Worm (Caenorhabditis elegans) whole organism, midembryonic: ENCODE results near the gene bath-27.

ENCODE experiments used
- T22C8.4 ChIP-seq: fragments of 200-800 bp; sonication (Bioruptor generic); IDR thresholded peaks from 2 replicates; pipeline ENCODE4 v1.3.6; 2022; ENCODE audit warnings: missing genetic modification characterization, missing compliant biosample characterization
- cog-1 ChIP-seq: sonication (generic microtip); optimal IDR thresholded peaks from 2 replicates; lab custom pipeline; 2016; ENCODE audit warnings: missing genetic modification characterization, missing compliant biosample characterization
- flt-1 ChIP-seq: fragments of 200-800 bp; sonication (Bioruptor generic); IDR thresholded peaks from 2 replicates; pipeline ENCODE4 v1.3.6; 2022; ENCODE audit warnings: missing genetic modification characterization, missing compliant biosample characterization
- klf-2 ChIP-seq: fragments of 200-800 bp; sonication (Bioruptor generic); conservative IDR thresholded peaks from 2 replicates; pipeline ENCODE4 v1.3.6; 2022; ENCODE audit warnings: missing genetic modification reagents, missing genetic modification characterization, missing compliant biosample characterization
- med-1 ChIP-seq: sonication (generic microtip); optimal IDR thresholded peaks from 2 replicates; lab custom pipeline; 2017; ENCODE audit warnings: missing genetic modification characterization, mild to moderate bottlenecking, missing compliant biosample characterization, antibody characterized with exemption, missing genetic modification reagents; ENCODE audit not compliant: insufficient read depth
- ref-1 ChIP-seq: fragments of 200-800 bp; sonication (Bioruptor generic); conservative IDR thresholded peaks from 2 replicates; pipeline ENCODE4 v1.3.6; 2022; ENCODE audit warnings: missing genetic modification reagents, missing genetic modification characterization, missing compliant biosample characterization
- tab-1 ChIP-seq: fragments of 200-800 bp; sonication (Bioruptor generic); IDR thresholded peaks from 2 replicates; pipeline ENCODE4 v1.3.6; 2022; ENCODE audit warnings: missing genetic modification characterization, missing compliant biosample characterization
- ztf-23 ChIP-seq: fragments of 200-800 bp; sonication (Bioruptor generic); IDR thresholded peaks from 2 replicates; pipeline ENCODE4 v1.3.6; 2022; ENCODE audit warnings: missing genetic modification reagents, missing genetic modification characterization, missing compliant biosample characterization
- ztf-29 ChIP-seq: fragments of 200-800 bp; sonication (Bioruptor generic); IDR thresholded peaks from 2 replicates; pipeline ENCODE4 v1.3.6; 2022; ENCODE audit warnings: missing genetic modification reagents, missing genetic modification characterization, missing compliant biosample characterization

The bath-27 gene

ce11 chrII:3368097-3368496 lies 9.2 kb downstream of the bath-27 start, which contains the start of gene Y49F6C.7:
Y49F6C.7 (minus strand) TSS chrII:3368197.
- TF ChIP-seq cog-1 (tag; lab: Kevin White, UChicago) (no peak), T22C8.4 (no peak), ztf-23 (GFP tag; lab: Robert Waterston, UW) (no peak), ref-1 (GFP tag; lab: Robert Waterston, UW) (no peak), flt-1 (GFP tag; lab: Robert Waterston, UW) (no peak), klf-2 (GFP tag; lab: Robert Waterston, UW) (no peak), ztf-29 (GFP tag; lab: Robert Waterston, UW) (no peak), tab-1 (GFP tag; lab: Robert Waterston, UW) (no peak), med-1 (no peak)

ce11 chrII:3370061-3370460 lies 11.1 kb downstream of the bath-27 start, which contains the start of gene Y49F6C.8:
Y49F6C.8 (minus strand) TSS chrII:3370111.
- no peak for TF ChIP-seq tab-1 (GFP tag; lab: Robert Waterston, UW)
- TF ChIP-seq flt-1 (GFP tag; lab: Robert Waterston, UW), result no peak
- TF ChIP-seq ref-1 (GFP tag; lab: Robert Waterston, UW), result no peak
- no peak for TF ChIP-seq med-1
- TF ChIP-seq cog-1 (tag; lab: Kevin White, UChicago), result no peak
- TF ChIP-seq ztf-29 (GFP tag; lab: Robert Waterston, UW), result no peak
- no peak for TF ChIP-seq ztf-23 (GFP tag; lab: Robert Waterston, UW)
- TF ChIP-seq T22C8.4, result no peak
- TF ChIP-seq klf-2 (GFP tag; lab: Robert Waterston, UW), result no peak

- TF ChIP-seq flt-1 (GFP tag; lab: Robert Waterston, UW) (no peak), med-1 (no peak), klf-2 (GFP tag; lab: Robert Waterston, UW) (no peak)
Observed at ce11 chrII:3371010-3371409, 12.1 kb downstream of the bath-27 start, which contains the start of gene bath-23. bath-23 (plus strand) TSS chrII:3371310.

- no peak for TF ChIP-seq med-1
- TF ChIP-seq ztf-29 (GFP tag; lab: Robert Waterston, UW), result no peak
- TF ChIP-seq T22C8.4, result no peak
- no peak for TF ChIP-seq ztf-23 (GFP tag; lab: Robert Waterston, UW)
- TF ChIP-seq tab-1 (GFP tag; lab: Robert Waterston, UW), result no peak
- no peak for TF ChIP-seq klf-2 (GFP tag; lab: Robert Waterston, UW)
- no peak for TF ChIP-seq flt-1 (GFP tag; lab: Robert Waterston, UW)
- TF ChIP-seq cog-1 (tag; lab: Kevin White, UChicago), result no peak
- no peak for TF ChIP-seq ref-1 (GFP tag; lab: Robert Waterston, UW)
Observed at ce11 chrII:3373875-3374274, 14.9 kb downstream of the bath-27 start.

- TF ChIP-seq ref-1 (GFP tag; lab: Robert Waterston, UW), result no peak
- no peak for TF ChIP-seq cog-1 (tag; lab: Kevin White, UChicago)
- TF ChIP-seq tab-1 (GFP tag; lab: Robert Waterston, UW), result no peak
- no peak for TF ChIP-seq T22C8.4
- no peak for TF ChIP-seq ztf-29 (GFP tag; lab: Robert Waterston, UW)
- no peak for TF ChIP-seq med-1
- TF ChIP-seq flt-1 (GFP tag; lab: Robert Waterston, UW), result no peak
- no peak for TF ChIP-seq ztf-23 (GFP tag; lab: Robert Waterston, UW)
- no peak for TF ChIP-seq klf-2 (GFP tag; lab: Robert Waterston, UW)
Observed at ce11 chrII:3374779-3375178, 15.8 kb downstream of the bath-27 start, which contains the start of gene bath-10. bath-10 (plus strand) TSS chrII:3375079.

ce11 chrII:3375302-3375701 lies 16.4 kb downstream of the bath-27 start:
- no peak for TF ChIP-seq tab-1 (GFP tag; lab: Robert Waterston, UW)
- no peak for TF ChIP-seq ref-1 (GFP tag; lab: Robert Waterston, UW)
- no peak for TF ChIP-seq klf-2 (GFP tag; lab: Robert Waterston, UW)
- TF ChIP-seq ztf-23 (GFP tag; lab: Robert Waterston, UW), result no peak
- no peak for TF ChIP-seq flt-1 (GFP tag; lab: Robert Waterston, UW)
- no peak for TF ChIP-seq T22C8.4
- TF ChIP-seq ztf-29 (GFP tag; lab: Robert Waterston, UW), result no peak
- TF ChIP-seq med-1, result no peak
- no peak for TF ChIP-seq cog-1 (tag; lab: Kevin White, UChicago)

- TF ChIP-seq tab-1 (GFP tag; lab: Robert Waterston, UW) (no peak), ref-1 (GFP tag; lab: Robert Waterston, UW) (no peak), cog-1 (tag; lab: Kevin White, UChicago) (no peak), ztf-23 (GFP tag; lab: Robert Waterston, UW) (no peak), ztf-29 (GFP tag; lab: Robert Waterston, UW) (no peak), T22C8.4 (no peak), flt-1 (GFP tag; lab: Robert Waterston, UW) (no peak), med-1 (no peak), klf-2 (GFP tag; lab: Robert Waterston, UW) (no peak)
Observed at ce11 chrII:3376789-3377188, 17.9 kb downstream of the bath-27 start, which contains the start of gene bath-9. bath-9 (plus strand) TSS chrII:3377089.

ce11 chrII:3378275-3378674 lies 19.3 kb downstream of the bath-27 start, which contains the start of gene Y49F6C.2:
Y49F6C.2 (plus strand) TSS chrII:3378575.
- TF ChIP-seq flt-1 (GFP tag; lab: Robert Waterston, UW) (no peak), tab-1 (GFP tag; lab: Robert Waterston, UW) (no peak), cog-1 (tag; lab: Kevin White, UChicago) (no peak), klf-2 (GFP tag; lab: Robert Waterston, UW) (no peak), med-1 (no peak), T22C8.4 (no peak), ref-1 (GFP tag; lab: Robert Waterston, UW) (no peak), ztf-23 (GFP tag; lab: Robert Waterston, UW) (no peak), ztf-29 (GFP tag; lab: Robert Waterston, UW) (no peak)

- no peak for TF ChIP-seq ztf-29 (GFP tag; lab: Robert Waterston, UW)
- TF ChIP-seq T22C8.4, result no peak
- no peak for TF ChIP-seq tab-1 (GFP tag; lab: Robert Waterston, UW)
- TF ChIP-seq ref-1 (GFP tag; lab: Robert Waterston, UW), result no peak
- TF ChIP-seq cog-1 (tag; lab: Kevin White, UChicago), result no peak
- no peak for TF ChIP-seq klf-2 (GFP tag; lab: Robert Waterston, UW)
- no peak for TF ChIP-seq ztf-23 (GFP tag; lab: Robert Waterston, UW)
- TF ChIP-seq med-1, result no peak
- TF ChIP-seq flt-1 (GFP tag; lab: Robert Waterston, UW), result no peak
Observed at ce11 chrII:3381510-3381909, 22.6 kb downstream of the bath-27 start, which contains the start of gene T06D4.1. T06D4.1 (plus strand) TSS chrII:3381830.
